Worm (Caenorhabditis elegans): ENCODE data around the gene C50H2.7.
A peak's percentile ranks its signal among the peaks of the same experiment; 100 is the strongest.

The C50H2.7 gene

ce11 chrV:9950861-9951260 lies 28.3 kb downstream of the C50H2.7 start, which contains the start of gene ttr-46:
Gene ttr-46, plus strand, starts transcription at chrV:9951233.
- TF ChIP-seq C04F5.9 (tag; optimal IDR thresholded peaks at IDR 0.05) (no peak), efl-1 (optimal IDR thresholded peaks at IDR 0.05) (no peak), efl-1 (GFP tag; optimal IDR thresholded peaks at IDR 0.05 in 1 of 2) (peak in 1 of 2 experiments; percentile 86), elt-2 (tag; optimal IDR thresholded peaks at IDR 0.05) (peak; percentile 7)

- TF ChIP-seq efl-1 (optimal IDR thresholded peaks at IDR 0.05) (no peak), efl-1 (GFP tag; optimal IDR thresholded peaks at IDR 0.05 in 1 of 2) (peak in 1 of 2 experiments; percentile 24), ceh-88 (GFP tag; IDR thresholded peaks at IDR 0.05) (no peak), blmp-1 (tag; optimal IDR thresholded peaks at IDR 0.05) (peak; percentile 53)
Measured at ce11 chrV:9952396-9952795, 29.8 kb downstream of the C50H2.7 start, which contains the start of gene mam-5. Gene mam-5, plus strand, starts transcription at chrV:9952699.

ce11 chrV:9958231-9958630 lies 35.6 kb downstream of the C50H2.7 start, which contains the start of gene anmt-3:
Gene anmt-3, minus strand, starts transcription at chrV:9958331.
- TF ChIP-seq hpl-2 (GFP tag; optimal IDR thresholded peaks at IDR 0.05) (no peak), efl-1 (optimal IDR thresholded peaks at IDR 0.05) (no peak), efl-1 (GFP tag; optimal IDR thresholded peaks at IDR 0.05 in 1 of 2) (peak in 1 of 2 experiments; percentile 25), aly-2 (tag; optimal IDR thresholded peaks at IDR 0.05) (no peak), snu-23 (GFP tag; optimal IDR thresholded peaks at IDR 0.05) (no peak), tlp-1 (tag; optimal IDR thresholded peaks at IDR 0.05) (no peak), fkh-10 (GFP tag; optimal IDR thresholded peaks at IDR 0.05) (no peak)

- no peak for TF ChIP-seq hlh-4 (tag; optimal IDR thresholded peaks at IDR 0.05)
- TF ChIP-seq rnt-1 (tag; optimal IDR thresholded peaks at IDR 0.05) = peak; percentile 72
- peak; percentile 8 for TF ChIP-seq nhr-77 (tag; optimal IDR thresholded peaks at IDR 0.05)
- TF ChIP-seq pax-3 (tag; optimal IDR thresholded peaks at IDR 0.05) = no peak
- TF ChIP-seq lin-14 (GFP tag; optimal IDR thresholded peaks at IDR 0.05) = peak; percentile 75
- TF ChIP-seq lsy-2 (tag; optimal IDR thresholded peaks at IDR 0.05) = peak; percentile 24 to 48
- TF ChIP-seq nhr-20 (tag; optimal IDR thresholded peaks at IDR 0.05) = peak; percentile 49
- no peak for TF ChIP-seq elt-2 (tag; optimal IDR thresholded peaks at IDR 0.05)
- no peak for TF ChIP-seq unc-130 (tag; optimal IDR thresholded peaks at IDR 0.05)
- peak in 1 of 2 experiments; percentile 19 for TF ChIP-seq efl-1 (optimal IDR thresholded peaks at IDR 0.05)
- TF ChIP-seq efl-1 (GFP tag; optimal IDR thresholded peaks at IDR 0.05 in 1 of 2) = no peak
- peak; percentile 50 for TF ChIP-seq snu-23 (GFP tag; optimal IDR thresholded peaks at IDR 0.05)
- no peak for TF ChIP-seq snpc-4 (tag; optimal IDR thresholded peaks at IDR 0.05)
- TF ChIP-seq grh-1 (GFP tag; IDR thresholded peaks at IDR 0.05) = no peak
- TF ChIP-seq lir-3 (tag; optimal IDR thresholded peaks at IDR 0.05; ENCODE audit: poor library complexity) = no peak
- peak; percentile 36 for TF ChIP-seq dsc-1 (tag; optimal IDR thresholded peaks at IDR 0.05)
- peak; percentile 77 for TF ChIP-seq nhr-71 (tag; optimal IDR thresholded peaks at IDR 0.05)
- TF ChIP-seq nhr-19 (GFP tag; conservative IDR thresholded peaks at IDR 0.05) = peak; percentile 46
- TF ChIP-seq lin-39 (tag; optimal IDR thresholded peaks at IDR 0.05) = no peak
- no peak for TF ChIP-seq nhr-12 (tag; optimal IDR thresholded peaks at IDR 0.05)
- TF ChIP-seq xbp-1 (tag; optimal IDR thresholded peaks at IDR 0.05) = peak; percentile 2
- TF ChIP-seq nhr-28 (tag; optimal IDR thresholded peaks at IDR 0.05) = no peak
- no peak for TF ChIP-seq C04F5.9 (tag; optimal IDR thresholded peaks at IDR 0.05)
- no peak for TF ChIP-seq F16B12.6 (tag; optimal IDR thresholded peaks at IDR 0.05)
- TF ChIP-seq tbx-2 (tag; optimal IDR thresholded peaks at IDR 0.05) = peak; percentile 56
- no peak for TF ChIP-seq ceh-82 (tag; optimal IDR thresholded peaks at IDR 0.05)
- TF ChIP-seq mef-2 (tag; optimal IDR thresholded peaks at IDR 0.05) = no peak
- no peak for TF ChIP-seq sptf-1 (tag; optimal IDR thresholded peaks at IDR 0.05)
- TF ChIP-seq mep-1 (tag; optimal IDR thresholded peaks at IDR 0.05) = peak; percentile 29
Measured at ce11 chrV:9958654-9959053, 36.1 kb downstream of the C50H2.7 start.

DNA sequence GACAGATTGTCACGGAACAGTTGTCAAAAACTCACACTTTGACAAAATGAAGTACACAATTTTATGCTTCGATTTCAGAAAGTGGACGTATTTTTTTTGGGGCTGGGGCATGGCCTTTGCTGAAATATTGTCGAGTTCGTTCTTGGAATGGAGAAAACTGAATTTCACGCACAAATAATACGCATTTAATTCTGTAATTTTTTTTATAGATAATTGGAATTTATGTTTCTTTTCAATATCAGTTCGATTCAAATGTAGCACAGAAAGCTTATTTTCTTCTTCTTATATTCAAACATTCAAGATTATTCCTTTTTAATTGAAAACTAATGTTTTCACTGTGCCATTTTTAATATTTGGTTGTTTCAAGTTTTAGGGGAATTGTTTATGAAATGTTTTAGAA lies 37.8 kb downstream of the C50H2.7 start, which contains the start of gene T07C12.10:
T07C12.10 (minus strand) TSS at position 101 of the 400 bp plus-strand sequence.
- no peak for TF ChIP-seq mab-9 (GFP tag; IDR thresholded peaks at IDR 0.05)
- TF ChIP-seq ceh-82 (tag; optimal IDR thresholded peaks at IDR 0.05) = no peak
- TF ChIP-seq blmp-1 (tag; optimal IDR thresholded peaks at IDR 0.05) = no peak
- TF ChIP-seq Y116A8C.19 (tag; optimal IDR thresholded peaks at IDR 0.05; ENCODE audit: borderline replicate concordance) = no peak
- no peak for TF ChIP-seq xbp-1 (tag; optimal IDR thresholded peaks at IDR 0.05)
- no peak for TF ChIP-seq nhr-84 (tag; optimal IDR thresholded peaks at IDR 0.05)
- TF ChIP-seq C34B4.2 (tag; optimal IDR thresholded peaks at IDR 0.05) = no peak

Data from whole organism, L1 larva.